Fruit fly (Drosophila melanogaster) whole organism, adult: Measurements from ENCODE around the gene FucTA.

ENCODE experiments used
- CG11617 ChIP-seq: fragments of 200-800 bp; sonication (Bioruptor generic); optimal IDR thresholded peaks from 2 replicates; lab custom pipeline; 2017; ENCODE audit warnings: mild to moderate bottlenecking, missing biosample characterization, missing genetic modification reagents, missing genetic modification characterization
- CG12768 ChIP-seq: fragments of 200-800 bp; sonication (Bioruptor generic); optimal IDR thresholded peaks from 2 replicates; lab custom pipeline; 2017; ENCODE audit warnings: missing biosample characterization, missing genetic modification characterization, mild to moderate bottlenecking, moderate library complexity, missing genetic modification reagents
- CG14711 ChIP-seq: fragments of 200-800 bp; sonication (Bioruptor generic); optimal IDR thresholded peaks from 2 replicates; lab custom pipeline; 2018; ENCODE audit warnings: missing biosample characterization, mild to moderate bottlenecking, missing genetic modification characterization, moderate library complexity
- CG1620 ChIP-seq: fragments of 200-800 bp; sonication (Bioruptor generic); optimal IDR thresholded peaks from 2 replicates; lab custom pipeline; 2016; ENCODE audit warnings: missing biosample characterization, missing genetic modification characterization
- CG33017 ChIP-seq: fragments of 200-800 bp; sonication (Bioruptor generic); optimal IDR thresholded peaks from 2 replicates; lab custom pipeline; 2018; ENCODE audit warnings: missing biosample characterization, mild to moderate bottlenecking, missing genetic modification characterization, moderate library complexity
- CG5204 ChIP-seq: fragments of 200-800 bp; sonication (Bioruptor generic); optimal IDR thresholded peaks from 2 replicates; lab custom pipeline; 2016; ENCODE audit warnings: missing biosample characterization, missing genetic modification characterization
- CG7045 ChIP-seq: fragments of 200-800 bp; sonication (Bioruptor generic); optimal IDR thresholded peaks from 2 replicates; lab custom pipeline; 2017; ENCODE audit warnings: missing biosample characterization, mild to moderate bottlenecking, missing genetic modification characterization
- CG7101 ChIP-seq: fragments of 200-800 bp; sonication (Bioruptor generic); optimal IDR thresholded peaks from 2 replicates; lab custom pipeline; 2018; ENCODE audit warnings: missing biosample characterization, mild to moderate bottlenecking, missing genetic modification characterization, moderate library complexity
- Clk ChIP-seq: fragments of 200-800 bp; sonication (Bioruptor generic); optimal IDR thresholded peaks from 2 replicates; lab custom pipeline; 2017; ENCODE audit warnings: missing biosample characterization, missing genetic modification characterization
- Crg-1 ChIP-seq: fragments of 200-800 bp; sonication (Bioruptor generic); optimal IDR thresholded peaks from 2 replicates; lab custom pipeline; 2016; ENCODE audit warnings: missing biosample characterization, missing genetic modification characterization
- Hr96 ChIP-seq: fragments of 200-800 bp; sonication (Bioruptor generic); optimal IDR thresholded peaks from 2 replicates; lab custom pipeline; 2016; ENCODE audit warnings: missing biosample characterization, missing genetic modification characterization
- Mnt ChIP-seq: fragments of 200-800 bp; sonication (Bioruptor generic); optimal IDR thresholded peaks from 2 replicates; lab custom pipeline; 2016; ENCODE audit warnings: missing biosample characterization, mild to moderate bottlenecking, missing genetic modification characterization
- bab1 ChIP-seq: fragments of 200-800 bp; sonication (Bioruptor generic); optimal IDR thresholded peaks from 3 replicates; lab custom pipeline; 2019; ENCODE audit warnings: missing biosample characterization, mild to moderate bottlenecking, missing genetic modification characterization, moderate library complexity
- cic ChIP-seq: fragments of 200-800 bp; sonication (Bioruptor generic); optimal IDR thresholded peaks from 2 replicates; lab custom pipeline; 2017; ENCODE audit warnings: missing biosample characterization, mild to moderate bottlenecking, missing genetic modification characterization, moderate library complexity
- cnc ChIP-seq, 2 experiments: fragments of >200 bp; optimal IDR thresholded peaks; 2 replicates each; lab custom pipeline; 2017
- kay ChIP-seq: fragments of 200-800 bp; sonication (Bioruptor generic); peaks from one replicate; lab custom pipeline; 2016; ENCODE audit warnings: missing biosample characterization, missing genetic modification characterization, borderline replicate concordance
- ovo ChIP-seq: fragments of 200-800 bp; sonication (Bioruptor generic); optimal IDR thresholded peaks from 2 replicates; lab custom pipeline; 2016; ENCODE audit warnings: missing biosample characterization, missing genetic modification characterization
- pad ChIP-seq: fragments of 200-800 bp; sonication (Bioruptor generic); optimal IDR thresholded peaks from 3 replicates; lab custom pipeline; 2017; ENCODE audit warnings: missing biosample characterization, missing genetic modification characterization, mild to moderate bottlenecking, moderate library complexity, missing genetic modification reagents
- tj ChIP-seq: fragments of 200-800 bp; sonication (Bioruptor generic); optimal IDR thresholded peaks from 3 replicates; lab custom pipeline; 2017; ENCODE audit warnings: missing biosample characterization, mild to moderate bottlenecking, missing genetic modification characterization, moderate library complexity
- toe ChIP-seq: fragments of 200-800 bp; sonication (Bioruptor generic); optimal IDR thresholded peaks from 2 replicates; lab custom pipeline; 2016; ENCODE audit warnings: missing biosample characterization, missing genetic modification characterization

The FucTA gene

dm6 chr3L:15162988-15163387 is 16.1 kb downstream of the FucTA start:
- no peak for TF ChIP-seq Hr96
- TF ChIP-seq kay: no peak
- no peak for TF ChIP-seq CG12768 (GFP tag; lab: Kevin White, UChicago)
- TF ChIP-seq Crg-1 (GFP tag; lab: Kevin White, UChicago): no peak
- TF ChIP-seq cnc (optimal IDR thresholded peaks at IDR 0.05; lab: Kevin White, UChicago): peak; percentile 60 to 79
- TF ChIP-seq toe: no peak

DNA sequence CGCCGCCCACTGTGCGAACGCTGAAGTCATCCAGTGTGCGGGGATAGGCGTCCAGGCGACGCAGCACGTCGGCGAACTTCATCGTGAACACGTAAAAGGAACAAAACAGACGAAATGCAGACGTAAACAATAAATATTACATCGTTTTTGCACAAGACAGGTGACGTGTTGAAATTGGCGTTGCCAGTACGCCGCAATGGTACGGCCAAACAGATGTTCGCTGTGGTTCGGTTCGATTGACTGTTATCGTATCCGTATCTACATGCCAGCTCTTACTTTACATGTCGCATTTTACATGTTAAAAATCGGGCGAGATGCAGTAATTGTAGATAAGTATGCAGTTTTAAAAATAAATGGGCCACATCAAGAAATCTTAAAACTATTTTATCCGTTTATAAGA is 16.5 kb downstream of the FucTA start, which contains the start of gene CG7011:
Gene CG7011, minus strand, starts transcription at position 215 of the 400 bp plus-strand sequence.
- TF ChIP-seq toe: no peak
- peak; percentile 74 for TF ChIP-seq tj (GFP tag; lab: Kevin White, UChicago)
- TF ChIP-seq cnc (optimal IDR thresholded peaks at IDR 0.05; lab: Kevin White, UChicago): peak in 1 of 2 experiments; percentile 21

DNA sequence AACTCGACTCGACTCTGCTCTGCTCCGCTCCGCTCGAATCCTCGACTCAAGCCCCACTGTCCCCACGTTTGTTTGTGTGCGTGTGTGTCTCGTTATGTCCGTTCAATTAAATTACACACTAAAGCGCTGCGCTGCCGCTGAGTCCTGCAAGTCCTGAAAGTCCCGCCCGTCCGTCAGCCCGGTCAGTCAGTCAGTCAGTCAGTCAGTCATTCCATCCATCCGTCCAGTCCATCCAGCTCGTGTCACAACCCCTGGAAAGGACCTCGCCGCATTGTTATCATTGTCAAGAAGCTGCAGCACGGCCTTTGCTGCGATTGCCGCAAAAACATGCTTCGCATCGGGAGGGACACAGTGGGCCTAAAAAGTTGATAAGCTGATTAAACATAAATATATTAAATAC is 22.1 kb downstream of the FucTA start:
- TF ChIP-seq CG5204 (no peak), CG12768 (GFP tag; lab: Kevin White, UChicago) (no peak), CG1620 (GFP tag; lab: Kevin White, UChicago) (no peak), CG7045 (GFP tag; lab: Kevin White, UChicago) (no peak), Clk (GFP tag; lab: Kevin White, UChicago) (no peak), cic (GFP tag; lab: Kevin White, UChicago) (no peak), toe (no peak), CG7101 (tag; lab: Kevin White, UChicago) (no peak), tj (GFP tag; lab: Kevin White, UChicago) (no peak), ovo (GFP tag; lab: Kevin White, UChicago) (no peak), CG14711 (tag; lab: Kevin White, UChicago) (no peak), cnc (optimal IDR thresholded peaks at IDR 0.05; lab: Kevin White, UChicago) (no peak), Hr96 (no peak), kay (no peak), CG33017 (tag; lab: Kevin White, UChicago) (no peak), pad (GFP tag; lab: Kevin White, UChicago) (no peak), CG11617 (no peak), Crg-1 (GFP tag; lab: Kevin White, UChicago) (no peak)

DNA sequence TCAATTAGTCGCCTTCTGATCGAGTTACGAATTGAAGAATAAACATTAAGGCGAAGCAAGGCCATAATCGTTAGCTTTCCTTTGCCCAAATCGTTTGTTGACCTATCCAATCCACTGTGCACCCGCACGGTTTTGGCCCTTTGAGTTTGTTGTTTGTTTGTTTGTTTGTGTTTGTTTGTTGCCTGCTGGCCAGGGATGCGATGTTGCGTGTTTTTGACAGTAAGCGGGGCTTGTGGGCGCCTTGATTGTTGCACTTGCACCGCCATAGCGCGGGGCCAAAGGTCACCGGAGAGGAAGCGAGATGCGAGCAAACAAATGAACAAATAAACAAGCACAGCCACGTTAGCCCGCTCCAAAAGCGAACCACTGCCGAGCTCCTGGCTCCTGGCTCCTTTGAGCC is 22.9 kb downstream of the FucTA start:
- TF ChIP-seq cic (GFP tag; lab: Kevin White, UChicago): no peak
- no peak for TF ChIP-seq CG1620 (GFP tag; lab: Kevin White, UChicago)
- TF ChIP-seq bab1: no peak
- no peak for TF ChIP-seq Crg-1 (GFP tag; lab: Kevin White, UChicago)
- TF ChIP-seq CG33017 (tag; lab: Kevin White, UChicago): no peak
- TF ChIP-seq CG11617: no peak
- no peak for TF ChIP-seq toe
- TF ChIP-seq pad (GFP tag; lab: Kevin White, UChicago): no peak
- no peak for TF ChIP-seq kay
- TF ChIP-seq CG12768 (GFP tag; lab: Kevin White, UChicago): no peak
- TF ChIP-seq tj (GFP tag; lab: Kevin White, UChicago): no peak
- TF ChIP-seq Mnt (GFP tag; lab: Kevin White, UChicago): no peak
- TF ChIP-seq CG7101 (tag; lab: Kevin White, UChicago): no peak

DNA sequence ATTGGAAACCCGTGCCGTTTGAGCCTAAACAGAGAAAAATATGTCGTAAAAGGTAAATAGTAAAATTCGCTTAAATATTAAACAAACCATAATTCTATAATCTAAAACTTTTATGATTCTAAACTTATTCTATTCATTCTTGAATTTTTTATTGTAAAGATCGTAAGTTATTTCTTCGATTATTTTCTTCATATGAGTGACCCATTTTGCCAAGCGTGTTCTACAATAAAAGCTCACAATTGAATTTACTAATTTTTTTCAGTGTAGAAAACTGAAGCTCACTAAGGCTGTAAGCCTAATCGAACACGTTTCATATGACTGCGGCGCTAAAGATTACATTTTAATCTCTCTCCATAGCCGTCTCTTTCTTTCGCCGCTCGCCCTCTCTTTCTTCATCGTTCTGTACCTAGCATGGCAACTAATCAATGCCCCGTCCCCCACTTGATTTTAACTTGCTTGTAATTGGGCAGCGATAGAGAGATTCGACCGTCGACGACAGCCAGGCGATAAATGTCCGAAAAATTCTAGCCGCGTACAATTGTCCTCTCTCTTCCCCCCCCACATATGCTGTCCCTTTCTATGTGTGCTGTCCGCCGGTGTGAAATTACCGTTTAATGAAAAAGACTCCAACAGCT is 24.9 kb downstream of the FucTA start:
- TF ChIP-seq CG5204: no peak
- no peak for TF ChIP-seq CG11617
- no peak for TF ChIP-seq CG7101 (tag; lab: Kevin White, UChicago)
- TF ChIP-seq pad (GFP tag; lab: Kevin White, UChicago): no peak
- no peak for TF ChIP-seq Clk (GFP tag; lab: Kevin White, UChicago)
- TF ChIP-seq cic (GFP tag; lab: Kevin White, UChicago): no peak
- no peak for TF ChIP-seq CG33017 (tag; lab: Kevin White, UChicago)
- TF ChIP-seq ovo (GFP tag; lab: Kevin White, UChicago): no peak
- no peak for TF ChIP-seq Hr96
- no peak for TF ChIP-seq Mnt (GFP tag; lab: Kevin White, UChicago)

dm6 chr3L:15172404-15173055 is 25.6 kb downstream of the FucTA start:
- no peak for TF ChIP-seq ovo (GFP tag; lab: Kevin White, UChicago)
- no peak for TF ChIP-seq CG7045 (GFP tag; lab: Kevin White, UChicago)
- no peak for TF ChIP-seq CG1620 (GFP tag; lab: Kevin White, UChicago)
- peak; percentile 61 for TF ChIP-seq tj (GFP tag; lab: Kevin White, UChicago)
- TF ChIP-seq Clk (GFP tag; lab: Kevin White, UChicago): no peak
- TF ChIP-seq toe: no peak

DNA sequence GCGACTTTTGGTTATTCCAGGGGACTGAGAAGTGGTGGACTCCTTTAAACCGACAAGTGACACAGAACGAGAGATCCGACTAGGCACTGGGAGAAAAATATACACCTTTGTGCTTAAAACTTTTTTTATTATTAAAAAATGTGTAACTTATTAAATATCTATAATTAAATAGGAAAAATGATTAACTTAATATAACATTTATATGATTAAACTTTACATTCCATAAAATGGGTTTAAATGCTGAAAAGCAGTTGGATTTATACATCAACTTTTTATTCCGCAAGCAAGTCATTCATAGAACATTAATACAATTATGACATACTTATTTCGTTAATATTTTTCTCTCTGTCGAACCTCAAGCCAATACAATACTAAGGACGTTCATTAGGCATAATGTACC is 27.1 kb downstream of the FucTA start:
- TF ChIP-seq ovo (GFP tag; lab: Kevin White, UChicago): no peak
